Worm (Caenorhabditis elegans) whole organism, midembryonic: ENCODE results near the gene F37A8.2.

Source experiments
- T22C8.4 ChIP-seq: fragments of 200-800 bp; sonication (Bioruptor generic); IDR thresholded peaks from 2 replicates; pipeline ENCODE4 v1.3.6; 2022; ENCODE audit warnings: missing genetic modification characterization, missing compliant biosample characterization
- klf-2 ChIP-seq: fragments of 200-800 bp; sonication (Bioruptor generic); conservative IDR thresholded peaks from 2 replicates; pipeline ENCODE4 v1.3.6; 2022; ENCODE audit warnings: missing genetic modification reagents, missing genetic modification characterization, missing compliant biosample characterization
- med-1 ChIP-seq: sonication (generic microtip); optimal IDR thresholded peaks from 2 replicates; lab custom pipeline; 2017; ENCODE audit warnings: missing genetic modification characterization, mild to moderate bottlenecking, missing compliant biosample characterization, antibody characterized with exemption, missing genetic modification reagents; ENCODE audit not compliant: insufficient read depth
- ztf-23 ChIP-seq: fragments of 200-800 bp; sonication (Bioruptor generic); IDR thresholded peaks from 2 replicates; pipeline ENCODE4 v1.3.6; 2022; ENCODE audit warnings: missing genetic modification reagents, missing genetic modification characterization, missing compliant biosample characterization

ce11 chrIII:3957850-3958249, 26.5 kb upstream of the F37A8.2 start:
- TF ChIP-seq med-1 (no peak), klf-2 (GFP tag; lab: Robert Waterston, UW) (no peak), ztf-23 (GFP tag; lab: Robert Waterston, UW) (no peak), T22C8.4 (GFP tag; lab: Robert Waterston, UW) (no peak)
